Worm (Caenorhabditis elegans): ENCODE data around the gene F41C6.7.

DNA sequence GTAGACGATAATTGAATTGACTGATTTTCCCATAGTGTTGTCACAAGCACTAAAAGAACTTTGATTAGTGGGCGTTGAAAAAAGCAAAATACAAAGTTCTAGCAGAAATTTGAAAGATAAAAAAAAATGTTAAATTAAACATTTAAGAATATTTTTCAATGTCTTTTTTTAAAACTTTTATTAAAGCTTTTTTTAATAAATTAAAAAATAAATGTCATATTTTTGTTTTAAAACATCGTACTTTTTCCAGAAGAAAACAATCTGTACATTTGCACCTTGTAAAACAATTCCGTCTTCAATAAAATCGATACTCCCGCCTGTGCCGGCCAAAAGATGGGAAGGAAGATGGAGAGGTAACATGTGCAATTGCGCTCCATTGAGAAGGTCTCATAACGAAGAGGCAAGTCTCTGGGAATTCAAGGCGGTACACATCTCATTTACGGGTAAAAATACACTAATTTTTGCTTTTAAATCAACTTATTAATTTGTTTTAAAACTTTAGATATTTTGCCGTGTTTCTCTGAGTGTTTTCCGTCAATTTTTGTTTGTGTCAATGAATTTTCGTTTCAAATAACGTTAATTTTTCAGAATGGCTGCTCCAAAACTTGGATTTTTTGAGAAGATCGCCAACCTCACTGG, 44.3 kb downstream of the F41C6.7 start, which contains the start of the genes glr-6 and asg-2:
- TF ChIP-seq unc-62 (GFP tag; optimal IDR thresholded peaks at IDR 0.05) = peak; percentile 21
- peak; percentile 42 for TF ChIP-seq ztf-11 (tag; optimal IDR thresholded peaks at IDR 0.05)

Measured in whole organism, mixed stage, embryonic.